Worm (Caenorhabditis elegans) whole organism, L1 larva: ENCODE results near the gene mfsd-13.2.

Experiments
- C16A3.4 ChIP-seq: fragments of 150-350 bp; optimal IDR thresholded peaks from 2 replicates; lab custom pipeline; 2014; ENCODE audit warnings: missing biosample characterization, missing genetic modification characterization
- C34B4.2 ChIP-seq: sonication (generic microtip); optimal IDR thresholded peaks from 2 replicates; lab custom pipeline; 2017; ENCODE audit warnings: mild to moderate bottlenecking, missing genetic modification characterization, missing compliant biosample characterization
- aha-1 ChIP-seq: fragments of 150-350 bp; optimal IDR thresholded peaks from 2 replicates; lab custom pipeline; 2014; ENCODE audit warnings: missing biosample characterization, missing genetic modification characterization
- alr-1 ChIP-seq: fragments of 200-800 bp; sonication (Bioruptor generic); optimal IDR thresholded peaks from 2 replicates; lab custom pipeline; 2018; ENCODE audit warnings: borderline replicate concordance, mild to moderate bottlenecking, missing genetic modification characterization, missing compliant biosample characterization
- blmp-1 ChIP-seq: fragments of 150-350 bp; optimal IDR thresholded peaks from 2 replicates; lab custom pipeline; 2014; ENCODE audit warnings: missing biosample characterization, missing genetic modification characterization
- ceh-8 ChIP-seq: fragments of 200-800 bp; sonication (Bioruptor generic); optimal IDR thresholded peaks from 2 replicates; lab custom pipeline; 2018; ENCODE audit warnings: mild to moderate bottlenecking, missing genetic modification characterization, moderate library complexity, missing compliant biosample characterization
- ceh-90 ChIP-seq: sonication (generic microtip); optimal IDR thresholded peaks from 2 replicates; lab custom pipeline; 2016; ENCODE audit warnings: missing genetic modification characterization, missing compliant biosample characterization
- ces-1 ChIP-seq: fragments of 150-350 bp; optimal IDR thresholded peaks from 2 replicates; lab custom pipeline; 2014; ENCODE audit warnings: missing biosample characterization, missing genetic modification reagents, missing genetic modification characterization
- dpl-1 ChIP-seq, 3 experiments: fragments of 150-350 bp in 2 of 3; sonication (generic microtip) in 1 of 3; optimal IDR thresholded peaks; 2 replicates each; lab custom pipeline; 2014 to 2017; ENCODE audit warnings: missing biosample characterization in 3 of 3, missing genetic modification characterization in 3 of 3, missing genetic modification reagents in 3 of 3
- efl-1 ChIP-seq, 4 experiments: fragments of 150-350 bp; optimal IDR thresholded peaks in 3 of 4; peaks in 1 of 4; 1 replicate in 1 of 4; 2 replicates in 3 of 4; lab custom pipeline; 2014; ENCODE audit warnings: missing biosample characterization in 2 of 4, missing genetic modification characterization in 2 of 4, missing genetic modification reagents in 2 of 4
- efl-3 ChIP-seq: fragments of 200-800 bp; sonication (Bioruptor generic); optimal IDR thresholded peaks from 2 replicates; lab custom pipeline; 2018; ENCODE audit warnings: mild to moderate bottlenecking, missing genetic modification characterization, missing compliant biosample characterization
- egl-13 ChIP-seq: sonication (generic microtip); optimal IDR thresholded peaks from 2 replicates; lab custom pipeline; 2016; ENCODE audit warnings: missing genotype, missing genetic modification reagents, missing genetic modification characterization, missing compliant biosample characterization
- egl-27 ChIP-seq, 2 experiments: fragments of 150-350 bp in 1 of 2; sonication (generic microtip); optimal IDR thresholded peaks; 3 replicates each; lab custom pipeline; 2017 to 2018; ENCODE audit warnings: missing biosample characterization in 2 of 2, missing genetic modification characterization in 2 of 2, missing genetic modification reagents in 2 of 2
- ets-5 ChIP-seq: fragments of 200-800 bp; sonication (Bioruptor generic); IDR thresholded peaks from 2 replicates; pipeline ENCODE4 v1.3.6; 2022; ENCODE audit warnings: missing genetic modification characterization, missing compliant biosample characterization
- fkh-10 ChIP-seq: sonication (generic microtip); optimal IDR thresholded peaks from 2 replicates; lab custom pipeline; 2017; ENCODE audit warnings: missing biosample characterization, missing genetic modification reagents, missing genetic modification characterization
- fkh-4 ChIP-seq: sonication (generic microtip); optimal IDR thresholded peaks from 2 replicates; lab custom pipeline; 2016; ENCODE audit warnings: missing compliant biosample characterization, missing genetic modification characterization, borderline replicate concordance
- fkh-8 ChIP-seq: sonication (generic microtip); optimal IDR thresholded peaks from 2 replicates; lab custom pipeline; 2016; ENCODE audit warnings: mild to moderate bottlenecking, missing genetic modification characterization, missing compliant biosample characterization
- hlh-17 ChIP-seq: fragments of 200-800 bp; sonication (Bioruptor generic); optimal IDR thresholded peaks from 2 replicates; lab custom pipeline; 2018; ENCODE audit warnings: missing genetic modification characterization, mild to moderate bottlenecking, missing compliant biosample characterization, moderate library complexity, borderline replicate concordance
- hpl-2 ChIP-seq: fragments of 150-350 bp; optimal IDR thresholded peaks from 2 replicates; lab custom pipeline; 2014; ENCODE audit warnings: missing biosample characterization, missing genetic modification reagents, missing genetic modification characterization
- lin-13 ChIP-seq: fragments of 150-350 bp; optimal IDR thresholded peaks from 2 replicates; lab custom pipeline; 2014; ENCODE audit warnings: missing biosample characterization, missing genetic modification reagents, missing genetic modification characterization
- lin-14 ChIP-seq: fragments of 200-800 bp; sonication (Bioruptor generic); optimal IDR thresholded peaks from 2 replicates; lab custom pipeline; 2018; ENCODE audit warnings: mild to moderate bottlenecking, missing genetic modification characterization, moderate library complexity, missing compliant biosample characterization
- lin-35 ChIP-seq, 2 experiments: fragments of 150-350 bp; optimal IDR thresholded peaks; 2 replicates each; lab custom pipeline; 2014; ENCODE audit warnings: missing biosample characterization in 2 of 2, missing genetic modification characterization in 2 of 2, missing genetic modification reagents in 2 of 2
- lir-3 ChIP-seq: sonication (generic microtip); optimal IDR thresholded peaks from 2 replicates; lab custom pipeline; 2016; ENCODE audit warnings: mild to moderate bottlenecking, missing genetic modification characterization, moderate library complexity, missing compliant biosample characterization; ENCODE audit not compliant: poor library complexity
- lsy-2 ChIP-seq, 2 experiments: fragments of 150-350 bp; optimal IDR thresholded peaks; 2 replicates each; lab custom pipeline; 2014; ENCODE audit warnings: missing biosample characterization in 2 of 2, missing genetic modification characterization in 2 of 2
- mdl-1 ChIP-seq, 2 experiments: fragments of 150-350 bp; optimal IDR thresholded peaks; 2 replicates each; lab custom pipeline; 2014 to 2017; ENCODE audit warnings: missing biosample characterization in 2 of 2, missing genetic modification characterization in 2 of 2, inconsistent platforms in 1 of 2
- mep-1 ChIP-seq: fragments of 150-350 bp; optimal IDR thresholded peaks from 2 replicates; lab custom pipeline; 2014; ENCODE audit warnings: missing biosample characterization, missing genetic modification characterization
- nhr-19 ChIP-seq: fragments of 200-800 bp; sonication (Bioruptor generic); conservative IDR thresholded peaks from 2 replicates; pipeline ENCODE4 v1.3.6; 2022; ENCODE audit warnings: missing genetic modification characterization, missing compliant biosample characterization
- nhr-28 ChIP-seq: fragments of 150-350 bp; optimal IDR thresholded peaks from 2 replicates; lab custom pipeline; 2014; ENCODE audit warnings: missing biosample characterization, missing genetic modification characterization
- nhr-77 ChIP-seq: fragments of 150-350 bp; optimal IDR thresholded peaks from 2 replicates; lab custom pipeline; 2014; ENCODE audit warnings: missing biosample characterization, missing genetic modification characterization
- nhr-85 ChIP-seq: sonication (generic microtip); peaks from one replicate; lab custom pipeline; 2016; ENCODE audit warnings: missing genetic modification characterization, inconsistent platforms, missing compliant biosample characterization
- nhr-90 ChIP-seq: sonication (generic microtip); optimal IDR thresholded peaks from 2 replicates; lab custom pipeline; 2016; ENCODE audit warnings: mild to moderate bottlenecking, missing genetic modification characterization, missing compliant biosample characterization; ENCODE audit not compliant: poor library complexity
- pag-3 ChIP-seq: sonication (generic microtip); optimal IDR thresholded peaks from 2 replicates; lab custom pipeline; 2017; ENCODE audit warnings: missing genetic modification characterization, mild to moderate bottlenecking, missing compliant biosample characterization, antibody characterized with exemption, borderline replicate concordance; ENCODE audit not compliant: insufficient read depth
- pax-3 ChIP-seq: fragments of 200-800 bp; sonication (Bioruptor generic); optimal IDR thresholded peaks from 2 replicates; lab custom pipeline; 2018; ENCODE audit warnings: mild to moderate bottlenecking, missing genetic modification characterization, moderate library complexity, missing compliant biosample characterization
- rnt-1 ChIP-seq: sonication (generic microtip); optimal IDR thresholded peaks from 2 replicates; lab custom pipeline; 2016; ENCODE audit warnings: mild to moderate bottlenecking, missing genetic modification characterization, moderate library complexity, missing compliant biosample characterization
- skn-1 ChIP-seq: fragments of 150-350 bp; optimal IDR thresholded peaks from 2 replicates; lab custom pipeline; 2014; ENCODE audit warnings: missing biosample characterization, missing genetic modification characterization
- snpc-4 ChIP-seq: fragments of 150-350 bp; optimal IDR thresholded peaks from 2 replicates; lab custom pipeline; 2014; ENCODE audit warnings: missing biosample characterization, missing genetic modification characterization
- sup-37 ChIP-seq: fragments of 200-800 bp; sonication (Bioruptor generic); optimal IDR thresholded peaks from 2 replicates; lab custom pipeline; 2018; ENCODE audit warnings: mild to moderate bottlenecking, missing genetic modification characterization, missing compliant biosample characterization
- tlp-1 ChIP-seq: fragments of 150-350 bp; optimal IDR thresholded peaks from 2 replicates; lab custom pipeline; 2014; ENCODE audit warnings: missing biosample characterization, missing genetic modification characterization
- unc-130 ChIP-seq: fragments of 150-350 bp; optimal IDR thresholded peaks from 2 replicates; lab custom pipeline; 2017; ENCODE audit warnings: missing biosample characterization, missing genetic modification characterization, inconsistent platforms
- unc-30 ChIP-seq: sonication (generic microtip); optimal IDR thresholded peaks from 2 replicates; lab custom pipeline; 2017; ENCODE audit warnings: missing biosample characterization, missing genetic modification characterization
- unc-98 ChIP-seq: fragments of 200-800 bp; sonication (Bioruptor generic); IDR thresholded peaks from 2 replicates; pipeline ENCODE4 v1.3.6; 2022; ENCODE audit warnings: missing genetic modification characterization, missing compliant biosample characterization
- xbp-1 ChIP-seq: sonication (generic microtip); optimal IDR thresholded peaks from 2 replicates; lab custom pipeline; 2016; ENCODE audit warnings: missing genetic modification characterization, missing compliant biosample characterization
- zip-4 ChIP-seq: fragments of 200-800 bp; sonication (Bioruptor generic); optimal IDR thresholded peaks from 2 replicates; lab custom pipeline; 2018; ENCODE audit warnings: mild to moderate bottlenecking, missing genetic modification characterization, moderate library complexity, missing compliant biosample characterization
- ztf-11 ChIP-seq, 2 experiments: sonication (generic microtip); optimal IDR thresholded peaks; 2 replicates each; lab custom pipeline; 2016 to 2017; ENCODE audit warnings: missing genetic modification characterization in 2 of 2, missing biosample characterization in 1 of 2, missing compliant biosample characterization in 1 of 2
- ztf-4 ChIP-seq: fragments of 150-350 bp; optimal IDR thresholded peaks from 2 replicates; lab custom pipeline; 2014; ENCODE audit warnings: missing biosample characterization, missing genetic modification characterization

mfsd-13.2 gene

DNA sequence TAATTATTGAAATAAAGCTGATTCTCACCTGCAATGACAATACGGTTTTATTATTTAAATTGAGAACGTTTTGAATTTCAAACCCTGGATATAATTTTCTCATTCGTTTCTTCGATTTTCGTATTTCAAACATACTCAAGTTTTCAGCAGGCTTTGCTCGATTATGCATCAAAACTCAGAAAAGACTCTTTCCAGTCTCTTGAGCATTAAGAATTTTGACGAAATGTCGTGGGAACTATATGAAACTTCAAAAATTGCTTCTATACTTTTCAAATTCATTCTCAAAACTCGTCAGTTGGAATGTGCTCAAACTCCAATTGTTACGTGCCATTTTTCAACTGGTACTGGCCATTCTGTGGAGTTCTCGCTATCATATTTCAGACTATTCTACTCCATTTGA is 39.7 kb upstream of the mfsd-13.2 start, which contains the start of gene srd-59:
TSS of gene srd-59 (plus strand) at position 301 of the 400 bp plus-strand sequence.
- TF ChIP-seq zip-4 = no peak
- TF ChIP-seq ets-5 (GFP tag; lab: Robert Waterston, UW) = no peak
- no peak for TF ChIP-seq skn-1 (tag; lab: Kevin White, UChicago)
- TF ChIP-seq ceh-8 = no peak
- TF ChIP-seq ztf-11 (tag; optimal IDR thresholded peaks at IDR 0.05; lab: Kevin White, UChicago) = no peak

DNA sequence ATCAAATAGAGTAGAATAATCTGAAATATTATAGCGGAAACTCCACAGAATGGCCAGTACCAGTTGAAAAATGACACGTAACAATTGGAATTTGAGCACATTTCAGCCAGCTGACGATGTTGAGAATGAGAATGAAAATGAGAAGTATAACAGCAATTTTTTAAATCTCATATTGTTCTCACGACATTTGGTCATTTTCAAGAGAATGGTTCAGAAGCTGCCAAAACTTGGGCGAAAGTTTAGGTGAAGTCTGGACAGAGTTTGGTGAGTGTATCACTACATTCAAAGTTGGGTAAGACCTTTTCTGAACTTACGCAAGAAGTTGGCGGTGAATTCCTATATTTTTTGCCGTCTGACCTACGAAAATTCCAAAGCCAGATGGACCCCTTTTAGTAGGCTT is 39.3 kb upstream of the mfsd-13.2 start, which contains the start of gene srd-58:
TSS of gene srd-58 (minus strand) at position 101 of the 400 bp plus-strand sequence.
- TF ChIP-seq xbp-1 (tag; lab: Kevin White, UChicago) = no peak
- TF ChIP-seq mep-1 (tag; lab: Kevin White, UChicago) = no peak
- no peak for TF ChIP-seq fkh-8
- TF ChIP-seq C16A3.4 = no peak
- no peak for TF ChIP-seq pax-3
- TF ChIP-seq nhr-85 (tag; lab: Kevin White, UChicago) = no peak
- TF ChIP-seq pag-3 = no peak
- TF ChIP-seq lir-3 (tag; lab: Kevin White, UChicago) = no peak
- TF ChIP-seq nhr-19 = no peak
- no peak for TF ChIP-seq hpl-2 (GFP tag; lab: Kevin White, UChicago)

DNA sequence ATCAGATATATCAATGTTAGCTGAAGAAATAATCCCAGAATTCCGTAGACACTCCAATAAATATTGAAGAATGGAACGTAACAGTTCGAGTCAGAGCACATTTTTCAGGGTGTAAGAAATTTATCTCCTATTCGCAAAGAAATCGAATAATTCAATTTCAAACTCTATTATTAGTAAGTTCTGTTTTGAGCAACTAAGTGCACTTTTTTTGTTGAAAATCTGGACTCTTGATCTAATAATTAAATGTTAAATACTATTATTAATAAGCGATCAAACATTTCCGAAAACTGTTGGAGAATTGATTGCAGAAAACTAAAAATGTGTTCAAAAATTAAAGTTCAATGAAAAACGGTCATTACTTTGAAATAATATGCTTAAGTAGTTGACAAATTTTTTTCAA is 37.5 kb upstream of the mfsd-13.2 start, which contains the start of gene srd-56:
TSS of gene srd-56 (minus strand) at position 101 of the 400 bp plus-strand sequence.
- TF ChIP-seq hlh-17 (GFP tag; lab: Kevin White, UChicago) = no peak
- no peak for TF ChIP-seq blmp-1 (tag; lab: Kevin White, UChicago)
- TF ChIP-seq egl-27 (tag; optimal IDR thresholded peaks at IDR 0.05; lab: Kevin White, UChicago) = no peak
- TF ChIP-seq ztf-4 = no peak
- no peak for TF ChIP-seq xbp-1 (tag; lab: Kevin White, UChicago)
- TF ChIP-seq efl-1 (optimal IDR thresholded peaks at IDR 0.05; lab: Kevin White, UChicago) = no peak
- no peak for TF ChIP-seq efl-1 (GFP tag; optimal IDR thresholded peaks at IDR 0.05 in 1 of 2; lab: Kevin White, UChicago)
- no peak for TF ChIP-seq snpc-4 (tag; lab: Kevin White, UChicago)
- no peak for TF ChIP-seq pag-3
- TF ChIP-seq tlp-1 (tag; lab: Kevin White, UChicago) = no peak
- TF ChIP-seq unc-98 (GFP tag; lab: Robert Waterston, UW) = no peak
- no peak for TF ChIP-seq sup-37 (GFP tag; lab: Kevin White, UChicago)
- no peak for TF ChIP-seq nhr-77 (tag; lab: Kevin White, UChicago)
- no peak for TF ChIP-seq ceh-90
- TF ChIP-seq unc-130 (tag; lab: Kevin White, UChicago) = no peak
- TF ChIP-seq lin-13 (GFP tag; lab: Kevin White, UChicago) = no peak
- TF ChIP-seq egl-13 = no peak
- no peak for TF ChIP-seq rnt-1 (tag; lab: Kevin White, UChicago)
- no peak for TF ChIP-seq efl-3 (GFP tag; lab: Kevin White, UChicago)
- TF ChIP-seq fkh-4 = no peak

DNA sequence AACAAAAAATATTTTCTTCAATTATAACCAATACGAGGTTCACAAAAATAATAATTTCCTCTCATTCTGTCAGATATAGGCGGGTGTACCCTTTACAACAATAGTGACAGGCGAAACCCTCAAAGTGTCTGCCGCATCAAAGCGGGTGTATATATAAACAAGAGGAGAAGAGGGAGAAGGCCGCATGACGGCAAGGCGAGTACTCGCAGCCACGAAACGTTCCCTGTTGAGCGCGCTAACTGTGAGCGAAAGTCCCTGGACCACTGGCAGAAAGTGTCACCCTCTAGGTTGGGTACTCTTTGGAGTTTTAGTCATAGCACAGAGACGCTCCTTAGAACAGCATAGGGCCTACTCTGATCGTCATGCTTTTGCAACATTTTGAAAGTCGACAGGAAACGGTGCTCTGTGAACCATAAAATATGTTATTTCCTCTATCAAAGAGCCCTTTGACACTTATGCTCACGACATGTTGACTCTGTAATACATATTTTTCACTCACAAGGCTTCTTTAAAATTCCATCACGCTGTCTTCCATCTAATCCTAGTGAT is 34.5 kb upstream of the mfsd-13.2 start, which contains the start of gene pcrg-1:
TSS of gene pcrg-1 (plus strand) at position 499 of the 549 bp plus-strand sequence.
- TF ChIP-seq fkh-10 (GFP tag; lab: Kevin White, UChicago) (no peak), ets-5 (GFP tag; lab: Robert Waterston, UW) (no peak), pax-3 (peak; percentile 51), nhr-28 (tag; lab: Kevin White, UChicago) (no peak), snpc-4 (tag; lab: Kevin White, UChicago) (peak; percentile 99), lin-35 (GFP tag; optimal IDR thresholded peaks at IDR 0.05; lab: Kevin White, UChicago) (peak; percentile 53 to 72), fkh-4 (no peak), pag-3 (no peak), C34B4.2 (tag; lab: Kevin White, UChicago) (no peak), ces-1 (GFP tag; lab: Kevin White, UChicago) (no peak), dpl-1 (GFP tag; optimal IDR thresholded peaks at IDR 0.05; lab: Kevin White, UChicago) (peak; percentile 45 to 59 (median 56)), rnt-1 (tag; lab: Kevin White, UChicago) (peak; percentile 89), nhr-77 (tag; lab: Kevin White, UChicago) (peak; percentile 41), unc-30 (tag; lab: Kevin White, UChicago) (no peak), lsy-2 (tag; optimal IDR thresholded peaks at IDR 0.05; lab: Kevin White, UChicago) (peak; percentile 54 to 81), lin-13 (GFP tag; lab: Kevin White, UChicago) (peak; percentile 64), nhr-90 (tag; lab: Kevin White, UChicago) (peak; percentile 89), alr-1 (tag; lab: Kevin White, UChicago) (no peak), egl-13 (peak; percentile 23), lin-14 (GFP tag; lab: Kevin White, UChicago) (peak; percentile 86), mdl-1 (tag; optimal IDR thresholded peaks at IDR 0.05; lab: Kevin White, UChicago) (peak in 1 of 2 experiments; percentile 77), aha-1 (tag; lab: Kevin White, UChicago) (no peak)
